Fruit fly (Drosophila melanogaster) whole organism, prepupa: ENCODE data around the gene Exo70.

ENCODE experiments used
- Blimp-1 ChIP-seq: fragments of 200-800 bp; sonication (Bioruptor generic); optimal IDR thresholded peaks from 3 replicates; lab custom pipeline; 2017; ENCODE audit warnings: missing biosample characterization, missing genetic modification characterization, mild to moderate bottlenecking, moderate library complexity, missing genetic modification reagents
- CG16779 ChIP-seq: fragments of 200-800 bp; sonication (Bioruptor generic); optimal IDR thresholded peaks from 3 replicates; lab custom pipeline; 2017; ENCODE audit warnings: missing biosample characterization, mild to moderate bottlenecking, missing genetic modification characterization
- CG32006 ChIP-seq: fragments of 200-800 bp; sonication (Bioruptor generic); optimal IDR thresholded peaks from 3 replicates; lab custom pipeline; 2017; ENCODE audit warnings: missing biosample characterization, mild to moderate bottlenecking, missing genetic modification characterization
- CG4318 ChIP-seq: fragments of 200-800 bp; sonication (Bioruptor generic); optimal IDR thresholded peaks from 3 replicates; lab custom pipeline; 2017; ENCODE audit warnings: missing biosample characterization, mild to moderate bottlenecking, missing genetic modification characterization
- CG6276 ChIP-seq: fragments of 200-800 bp; sonication (Bioruptor generic); optimal IDR thresholded peaks from 2 replicates; lab custom pipeline; 2017; ENCODE audit warnings: missing biosample characterization, mild to moderate bottlenecking, missing genetic modification characterization
- Eip75B ChIP-seq: fragments of 200-800 bp; sonication (Bioruptor generic); optimal IDR thresholded peaks from 3 replicates; lab custom pipeline; 2016; ENCODE audit warnings: missing biosample characterization, missing genetic modification characterization
- Eip93F ChIP-seq: fragments of 200-800 bp; sonication (Bioruptor generic); optimal IDR thresholded peaks from 2 replicates; lab custom pipeline; 2016; ENCODE audit warnings: missing biosample characterization, mild to moderate bottlenecking, missing genetic modification characterization
- Ets96B ChIP-seq: fragments of 200-800 bp; optimal IDR thresholded peaks from 2 replicates; lab custom pipeline; 2019; ENCODE audit warnings: missing biosample characterization, mild to moderate bottlenecking, missing genetic modification characterization, moderate library complexity
- Gug ChIP-seq: fragments of 200-800 bp; sonication (Bioruptor generic); IDR thresholded peaks from 2 replicates; pipeline ENCODE4 v1.3.6; 2022; ENCODE audit warnings: missing biosample characterization, missing genetic modification characterization
- Smox ChIP-seq: fragments of 200-800 bp; sonication (Bioruptor generic); optimal IDR thresholded peaks from 3 replicates; lab custom pipeline; 2016; ENCODE audit warnings: missing biosample characterization, missing genetic modification characterization
- Sox14 ChIP-seq: fragments of 200-800 bp; sonication (Bioruptor generic); optimal IDR thresholded peaks from 3 replicates; lab custom pipeline; 2016; ENCODE audit warnings: missing biosample characterization, missing genetic modification characterization
- fkh ChIP-seq: fragments of 200-800 bp; sonication (Bioruptor generic); optimal IDR thresholded peaks from 3 replicates; lab custom pipeline; 2017; ENCODE audit warnings: missing biosample characterization, mild to moderate bottlenecking, missing genetic modification characterization, moderate library complexity
- salr ChIP-seq, 2 experiments: fragments of 200-800 bp; sonication (Bioruptor generic); optimal IDR thresholded peaks; 3 replicates each; lab custom pipeline; 2016 to 2018; ENCODE audit warnings: missing biosample characterization in 2 of 2, missing genetic modification characterization in 2 of 2, mild to moderate bottlenecking in 1 of 2
- vri ChIP-seq: fragments of 200-800 bp; sonication (Bioruptor generic); optimal IDR thresholded peaks from 3 replicates; lab custom pipeline; 2016; ENCODE audit warnings: missing biosample characterization, mild to moderate bottlenecking, missing genetic modification characterization

dm6 chr3L:8455015-8455908 lies 43.6 kb downstream of the Exo70 start:
- peak; percentile 91 for TF ChIP-seq Smox
- TF ChIP-seq CG6276: peak; percentile 97
- peak; percentile 89 for TF ChIP-seq Sox14 (GFP tag; lab: Kevin White, UChicago)
- peak; percentile 97 for TF ChIP-seq Ets96B (tag; lab: Kevin White, UChicago)
- TF ChIP-seq Eip93F (GFP tag; lab: Kevin White, UChicago): peak; percentile 92
- peak; percentile 86 for TF ChIP-seq vri (GFP tag; lab: Kevin White, UChicago)
- TF ChIP-seq CG32006 (GFP tag; lab: Kevin White, UChicago): peak; percentile 95
- peak; percentile 96 for TF ChIP-seq CG16779 (tag; lab: Kevin White, UChicago)
- peak; percentile 85 for TF ChIP-seq Blimp-1 (GFP tag; lab: Kevin White, UChicago)
- TF ChIP-seq Gug (GFP tag; lab: Robert Waterston, UW): peak; percentile 97
- TF ChIP-seq salr (GFP tag; optimal IDR thresholded peaks at IDR 0.05; lab: Kevin White, UChicago): peak; percentile 53 to 97
- TF ChIP-seq Eip75B: peak; percentile 96
- peak; percentile 74 for TF ChIP-seq fkh
- peak; percentile 94 for TF ChIP-seq CG4318 (GFP tag; lab: Kevin White, UChicago)
